Worm (Caenorhabditis elegans): ENCODE measurements around the gene F28F5.6.
A peak's percentile ranks its signal among the peaks of the same experiment; 100 is the strongest.

The F28F5.6 gene

DNA sequence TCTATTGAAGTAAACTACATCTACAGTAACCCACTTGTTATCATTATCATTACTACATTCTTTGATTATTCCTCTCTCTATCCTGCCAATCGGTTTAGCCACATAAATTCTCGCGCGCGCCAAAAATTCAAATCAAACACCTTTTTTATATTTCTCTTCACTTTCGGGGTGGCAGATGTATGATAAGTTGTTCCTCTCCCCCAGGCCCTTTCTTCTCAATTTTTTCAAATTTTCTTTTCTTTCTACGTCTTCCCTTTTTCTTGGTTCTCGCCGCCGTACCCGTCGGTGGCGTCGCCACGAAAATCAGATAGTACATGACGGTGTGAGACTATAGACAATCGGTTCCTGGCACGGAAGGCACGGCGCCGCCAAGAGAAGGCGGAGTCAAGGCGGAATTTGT is 21.2 kb downstream of the F28F5.6 start, which contains the start of gene R05H11.2:
Gene R05H11.2 (plus strand): TSS at position 333 of the 400 bp plus-strand sequence.
- TF ChIP-seq D1046.2 (GFP tag; IDR thresholded peaks at IDR 0.05) (no peak), nhr-42 (GFP tag; IDR thresholded peaks at IDR 0.05) (no peak), nhr-28 (tag; optimal IDR thresholded peaks at IDR 0.05) (peak; percentile 56), nhr-77 (tag; optimal IDR thresholded peaks at IDR 0.05) (no peak), nhr-48 (tag; optimal IDR thresholded peaks at IDR 0.05) (no peak), Y48G9A.11 (GFP tag; IDR thresholded peaks at IDR 0.05) (no peak), vab-7 (GFP tag; IDR thresholded peaks at IDR 0.05) (no peak), lin-39 (tag; optimal IDR thresholded peaks at IDR 0.05) (no peak), unc-62 (GFP tag; optimal IDR thresholded peaks at IDR 0.05 in 1 of 2) (peak in 1 of 2 experiments; percentile 7), unc-62 (tag; optimal IDR thresholded peaks at IDR 0.05) (no peak), lsy-2 (tag; optimal IDR thresholded peaks at IDR 0.05) (peak in 1 of 2 experiments; percentile 45), dpl-1 (GFP tag; optimal IDR thresholded peaks at IDR 0.05) (peak; percentile 41), lin-13 (GFP tag; optimal IDR thresholded peaks at IDR 0.05) (no peak), hif-1 (tag; optimal IDR thresholded peaks at IDR 0.05) (no peak), aha-1 (tag) (peak; percentile 74), ceh-82 (tag; optimal IDR thresholded peaks at IDR 0.05) (no peak), lir-3 (tag; optimal IDR thresholded peaks at IDR 0.05) (no peak), hmg-1.1 (GFP tag; IDR thresholded peaks at IDR 0.05) (no peak), fkh-10 (GFP tag; optimal IDR thresholded peaks at IDR 0.05) (no peak), nhr-25 (tag; optimal IDR thresholded peaks at IDR 0.05; ENCODE audit: borderline replicate concordance, insufficient read depth) (peak; percentile 58), zip-2 (tag; optimal IDR thresholded peaks at IDR 0.05) (no peak), arid-1 (GFP tag; conservative IDR thresholded peaks at IDR 0.05) (no peak), lin-1 (GFP tag; IDR thresholded peaks at IDR 0.05) (no peak), F44E2.7 (GFP tag; IDR thresholded peaks at IDR 0.05) (no peak), nhr-6 (tag; optimal IDR thresholded peaks at IDR 0.05) (no peak), T26A8.4 (GFP tag; IDR thresholded peaks at IDR 0.05) (no peak), dmd-8 (GFP tag; IDR thresholded peaks at IDR 0.05) (no peak), mdl-1 (tag; optimal IDR thresholded peaks at IDR 0.05) (peak in 1 of 2 experiments; percentile 9), pqm-1 (tag; optimal IDR thresholded peaks at IDR 0.05) (no peak), gei-8 (GFP tag; optimal IDR thresholded peaks at IDR 0.05) (no peak), R02D3.7 (tag; optimal IDR thresholded peaks at IDR 0.05) (no peak), ZK337.2 (GFP tag; IDR thresholded peaks at IDR 0.05) (no peak), hlh-11 (tag; optimal IDR thresholded peaks at IDR 0.05) (peak; percentile 76), mxl-3 (GFP tag; optimal IDR thresholded peaks at IDR 0.05) (no peak)

DNA sequence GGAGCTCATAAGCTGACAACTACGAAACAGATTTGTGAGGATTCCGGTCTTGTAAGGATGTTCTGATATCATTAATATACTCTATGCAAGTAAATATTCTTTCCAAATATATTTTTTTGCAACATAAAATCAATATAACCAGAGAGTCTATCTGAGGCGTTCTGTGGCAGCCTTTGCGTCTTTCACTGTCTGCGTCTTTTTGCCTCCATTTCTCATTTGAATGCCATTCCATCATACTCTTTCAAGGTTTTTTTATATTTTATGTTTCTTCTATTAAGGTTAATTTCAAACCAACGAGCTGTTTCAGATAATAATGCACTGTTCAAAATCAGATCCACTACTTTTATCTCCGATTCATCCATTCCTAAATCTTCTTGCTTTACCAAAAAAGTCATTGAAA is 23.8 kb downstream of the F28F5.6 start, which contains the start of gene R05H11.1:
Gene R05H11.1 (plus strand): TSS at position 301 of the 400 bp plus-strand sequence.
- no peak for TF ChIP-seq duxl-1 (tag; optimal IDR thresholded peaks at IDR 0.05; ENCODE audit: poor library complexity)
- peak in 1 of 2 experiments; percentile 65 for TF ChIP-seq unc-62 (GFP tag; optimal IDR thresholded peaks at IDR 0.05 in 1 of 2)
- TF ChIP-seq unc-62 (tag; optimal IDR thresholded peaks at IDR 0.05): no peak

Measured in whole organism, L4 larva.